Fruit fly (Drosophila melanogaster) whole organism, embryonic: ENCODE data around the gene Cyp4ac1.

Experiments
- CG1024 ChIP-seq: fragments of 200-800 bp; sonication (Bioruptor generic); IDR thresholded peaks from 2 replicates; pipeline ENCODE4 v1.3.6; 2022; ENCODE audit warnings: missing biosample characterization, missing genetic modification characterization
- CG10274 ChIP-seq: fragments of 200-800 bp; sonication (Bioruptor generic); optimal IDR thresholded peaks from 3 replicates; lab custom pipeline; 2017; ENCODE audit warnings: missing biosample characterization, mild to moderate bottlenecking, missing genetic modification characterization
- CG11695 ChIP-seq: fragments of 200-800 bp; sonication (Bioruptor generic); IDR thresholded peaks from 3 replicates; pipeline ENCODE4 v1.3.6; 2022; ENCODE audit warnings: missing biosample characterization, missing genetic modification characterization
- CG13287 ChIP-seq: fragments of 200-800 bp; sonication (Bioruptor generic); IDR thresholded peaks from 2 replicates; pipeline ENCODE4 v1.3.6; 2022; ENCODE audit warnings: missing biosample characterization, missing genetic modification characterization; ENCODE audit not compliant: partially characterized antibody
- CG15073 ChIP-seq: fragments of 200-800 bp; sonication (Bioruptor generic); optimal IDR thresholded peaks from 2 replicates; lab custom pipeline; 2016; ENCODE audit warnings: missing biosample characterization, missing genetic modification characterization
- CG1792 ChIP-seq: fragments of 200-800 bp; sonication (Bioruptor generic); optimal IDR thresholded peaks from 2 replicates; lab custom pipeline; 2016; ENCODE audit warnings: missing biosample characterization, missing genetic modification characterization
- CG18262 ChIP-seq: fragments of 200-800 bp; optimal IDR thresholded peaks from 3 replicates; lab custom pipeline; 2019; ENCODE audit warnings: missing biosample characterization, mild to moderate bottlenecking, missing genetic modification characterization, moderate library complexity
- CG1832 ChIP-seq: fragments of 200-800 bp; sonication (Bioruptor generic); optimal IDR thresholded peaks from 2 replicates; lab custom pipeline; 2017; ENCODE audit warnings: missing biosample characterization, mild to moderate bottlenecking, missing genetic modification characterization, inconsistent platforms
- CG2199 ChIP-seq: fragments of 200-800 bp; sonication (Bioruptor generic); IDR thresholded peaks from 3 replicates; pipeline ENCODE4 v1.3.6; 2022; ENCODE audit warnings: missing biosample characterization, missing genetic modification characterization
- CG4360 ChIP-seq: fragments of 200-800 bp; sonication (Bioruptor generic); IDR thresholded peaks from 2 replicates; pipeline ENCODE4 v1.3.6; 2022; ENCODE audit warnings: missing biosample characterization, missing genetic modification characterization
- CG5953 ChIP-seq: fragments of 200-800 bp; sonication (Bioruptor generic); IDR thresholded peaks from 2 replicates; pipeline ENCODE4 v1.3.6; 2022; ENCODE audit warnings: missing biosample characterization, missing genetic modification characterization
- CG6175 ChIP-seq: fragments of 200-800 bp; sonication (Bioruptor generic); IDR thresholded peaks from 3 replicates; pipeline ENCODE4 v1.3.6; 2022; ENCODE audit warnings: missing biosample characterization, missing genetic modification characterization
- CG8388 ChIP-seq: fragments of 200-800 bp; sonication (Bioruptor generic); optimal IDR thresholded peaks from 2 replicates; lab custom pipeline; 2019; ENCODE audit warnings: missing biosample characterization, mild to moderate bottlenecking, missing genetic modification characterization, moderate library complexity
- CG8765 ChIP-seq: fragments of 200-800 bp; sonication (Bioruptor generic); IDR thresholded peaks from 2 replicates; pipeline ENCODE4 v1.3.6; 2022; ENCODE audit warnings: missing biosample characterization, missing genetic modification characterization
- CG8924 ChIP-seq: fragments of 200-800 bp; optimal IDR thresholded peaks from 3 replicates; lab custom pipeline; 2019; ENCODE audit warnings: missing biosample characterization, mild to moderate bottlenecking, missing genetic modification characterization, moderate library complexity
- CG9727 ChIP-seq: fragments of 200-800 bp; sonication (Bioruptor generic); optimal IDR thresholded peaks from 3 replicates; lab custom pipeline; 2017; ENCODE audit warnings: missing biosample characterization, mild to moderate bottlenecking, missing genetic modification characterization
- CTCF ChIP-seq: fragments of 200-800 bp; sonication (Bioruptor generic); optimal IDR thresholded peaks from 2 replicates; lab custom pipeline; 2017; ENCODE audit warnings: missing biosample characterization, mild to moderate bottlenecking, missing genetic modification characterization, moderate library complexity
- D ChIP-seq, 2 experiments: fragments of 200-800 bp in 1 of 2; fragments of >200 bp in 1 of 2; sonication (Bioruptor generic) in 1 of 2; optimal IDR thresholded peaks; 2 replicates in 1 of 2; 3 replicates in 1 of 2; lab custom pipeline; 2017; ENCODE audit warnings: mild to moderate bottlenecking in 1 of 2, missing biosample characterization in 1 of 2, missing genetic modification characterization in 1 of 2, missing genetic modification reagents in 1 of 2
- Deaf1 ChIP-seq: fragments of 200-800 bp; optimal IDR thresholded peaks from 3 replicates; lab custom pipeline; 2019; ENCODE audit warnings: missing biosample characterization, mild to moderate bottlenecking, missing genetic modification characterization, moderate library complexity
- ERR ChIP-seq: fragments of 200-800 bp; sonication (Bioruptor generic); optimal IDR thresholded peaks from 2 replicates; lab custom pipeline; 2016; ENCODE audit warnings: missing biosample characterization, missing genetic modification characterization
- Hey ChIP-seq: fragments of 200-800 bp; sonication (Bioruptor generic); optimal IDR thresholded peaks from 3 replicates; lab custom pipeline; 2018; ENCODE audit warnings: missing biosample characterization, mild to moderate bottlenecking, missing genetic modification characterization
- Hr78 ChIP-seq, 2 experiments: fragments of 200-800 bp in 1 of 2; fragments of >200 bp in 1 of 2; sonication (Bioruptor generic) in 1 of 2; optimal IDR thresholded peaks; 2 replicates each; lab custom pipeline; 2017 to 2019; ENCODE audit warnings: missing biosample characterization in 2 of 2, missing genetic modification characterization in 2 of 2, mild to moderate bottlenecking in 1 of 2, moderate library complexity in 1 of 2
- Jarid2 ChIP-seq: fragments of 200-800 bp; sonication (Bioruptor generic); optimal IDR thresholded peaks from 3 replicates; lab custom pipeline; 2017; ENCODE audit warnings: mild to moderate bottlenecking, missing biosample characterization, missing genetic modification reagents, missing genetic modification characterization
- MBD-R2 ChIP-seq: fragments of 200-800 bp; sonication (Bioruptor generic); IDR thresholded peaks from 2 replicates; pipeline ENCODE4 v1.3.6; 2022; ENCODE audit warnings: missing biosample characterization, missing genetic modification characterization
- Med ChIP-seq: fragments of 200-800 bp; sonication (Bioruptor generic); peaks from one replicate; lab custom pipeline; 2016; ENCODE audit warnings: missing biosample characterization, missing genetic modification characterization, mild to moderate bottlenecking, inconsistent platforms, moderate library complexity
- Pdp1 ChIP-seq, 2 experiments: fragments of 200-800 bp; sonication (Bioruptor generic); optimal IDR thresholded peaks; 3 replicates each; lab custom pipeline; 2016; ENCODE audit warnings: missing biosample characterization in 2 of 2, missing genetic modification characterization in 2 of 2, mild to moderate bottlenecking in 1 of 2, moderate library complexity in 1 of 2
- bcd ChIP-seq: fragments of 200-800 bp; sonication (Bioruptor generic); optimal IDR thresholded peaks from 2 replicates; lab custom pipeline; 2017; ENCODE audit warnings: missing biosample characterization, mild to moderate bottlenecking, missing genetic modification characterization
- chinmo ChIP-seq: fragments of 200-800 bp; sonication (Bioruptor generic); IDR thresholded peaks from 4 replicates; pipeline ENCODE4 v1.3.6; 2022; ENCODE audit warnings: missing biosample characterization, missing genetic modification characterization; ENCODE audit not compliant: partially characterized antibody
- ci ChIP-seq: fragments of 200-800 bp; sonication (Bioruptor generic); IDR thresholded peaks from 3 replicates; pipeline ENCODE4 v1.3.6; 2022; ENCODE audit warnings: missing biosample characterization, missing genetic modification characterization
- cwo ChIP-seq: fragments of 200-800 bp; sonication (Bioruptor generic); optimal IDR thresholded peaks from 3 replicates; lab custom pipeline; 2017; ENCODE audit warnings: missing biosample characterization, missing genetic modification characterization, mild to moderate bottlenecking, moderate library complexity, missing genetic modification reagents
- eve ChIP-seq, 2 experiments: fragments of >200 bp; optimal IDR thresholded peaks; 2 replicates each; lab custom pipeline; 2017; ENCODE audit warnings: missing biosample characterization in 2 of 2, missing genetic modification characterization in 2 of 2
- exex ChIP-seq: fragments of 200-800 bp; sonication (Bioruptor generic); optimal IDR thresholded peaks from 4 replicates; lab custom pipeline; 2018; ENCODE audit warnings: missing biosample characterization, mild to moderate bottlenecking, missing genetic modification characterization, moderate library complexity
- gcm ChIP-seq: fragments of 200-800 bp; sonication (Bioruptor generic); optimal IDR thresholded peaks from 2 replicates; lab custom pipeline; 2019; ENCODE audit warnings: missing biosample characterization, mild to moderate bottlenecking, missing genetic modification characterization, moderate library complexity
- hbn ChIP-seq: fragments of 200-800 bp; sonication (Bioruptor generic); IDR thresholded peaks from 2 replicates; pipeline ENCODE4 v1.3.6; 2022; ENCODE audit warnings: missing biosample characterization, missing genetic modification characterization; ENCODE audit not compliant: partially characterized antibody
- insv ChIP-seq, 2 experiments: fragments of 200-800 bp; sonication (Bioruptor generic); optimal IDR thresholded peaks; 3 replicates each; lab custom pipeline; 2016 to 2018; ENCODE audit warnings: missing biosample characterization in 2 of 2, missing genetic modification characterization in 2 of 2
- oc ChIP-seq: fragments of 200-800 bp; sonication (Bioruptor generic); optimal IDR thresholded peaks from 2 replicates; lab custom pipeline; 2018; ENCODE audit warnings: missing biosample characterization, mild to moderate bottlenecking, missing genetic modification characterization, moderate library complexity
- pan ChIP-seq, 4 experiments: fragments of >200 bp in 3 of 4; fragments of 200-800 bp in 1 of 4; sonication (Bioruptor generic) in 1 of 4; optimal IDR thresholded peaks in 3 of 4; IDR thresholded peaks in 1 of 4; 2 replicates each; pipeline versions ENCODE4 v1.3.6 to Lab custom; 2017 to 2022; ENCODE audit warnings: missing biosample characterization in 2 of 4, missing genetic modification characterization in 2 of 4, mixed read lengths in 1 of 4
- pros ChIP-seq: fragments of 200-800 bp; sonication (Bioruptor generic); optimal IDR thresholded peaks from 3 replicates; lab custom pipeline; 2019; ENCODE audit warnings: missing biosample characterization, mild to moderate bottlenecking, missing genetic modification characterization, moderate library complexity
- rib ChIP-seq: fragments of 200-800 bp; sonication (Bioruptor generic); IDR thresholded peaks from 2 replicates; pipeline ENCODE4 v1.3.6; 2022; ENCODE audit warnings: missing biosample characterization, missing genetic modification characterization
- seq ChIP-seq: fragments of 200-800 bp; sonication (Bioruptor generic); IDR thresholded peaks from 2 replicates; pipeline ENCODE4 v1.3.6; 2022; ENCODE audit warnings: missing biosample characterization, missing genetic modification characterization
- sob ChIP-seq: fragments of 200-800 bp; sonication (Bioruptor generic); IDR thresholded peaks from 2 replicates; pipeline ENCODE4 v1.3.6; 2022; ENCODE audit warnings: missing biosample characterization, missing genetic modification characterization
- sug ChIP-seq: fragments of 200-800 bp; optimal IDR thresholded peaks from 2 replicates; lab custom pipeline; 2019; ENCODE audit warnings: missing biosample characterization, mild to moderate bottlenecking, missing genetic modification characterization, moderate library complexity
- tup ChIP-seq: fragments of 200-800 bp; sonication (Bioruptor generic); optimal IDR thresholded peaks from 2 replicates; lab custom pipeline; 2016; ENCODE audit warnings: missing biosample characterization, mild to moderate bottlenecking, missing genetic modification characterization, moderate library complexity
- zen2 ChIP-seq: fragments of 200-800 bp; sonication (Bioruptor generic); IDR thresholded peaks from 3 replicates; pipeline ENCODE4 v1.3.6; 2022; ENCODE audit warnings: missing biosample characterization, missing genetic modification characterization; ENCODE audit not compliant: partially characterized antibody

The Cyp4ac1 gene

DNA sequence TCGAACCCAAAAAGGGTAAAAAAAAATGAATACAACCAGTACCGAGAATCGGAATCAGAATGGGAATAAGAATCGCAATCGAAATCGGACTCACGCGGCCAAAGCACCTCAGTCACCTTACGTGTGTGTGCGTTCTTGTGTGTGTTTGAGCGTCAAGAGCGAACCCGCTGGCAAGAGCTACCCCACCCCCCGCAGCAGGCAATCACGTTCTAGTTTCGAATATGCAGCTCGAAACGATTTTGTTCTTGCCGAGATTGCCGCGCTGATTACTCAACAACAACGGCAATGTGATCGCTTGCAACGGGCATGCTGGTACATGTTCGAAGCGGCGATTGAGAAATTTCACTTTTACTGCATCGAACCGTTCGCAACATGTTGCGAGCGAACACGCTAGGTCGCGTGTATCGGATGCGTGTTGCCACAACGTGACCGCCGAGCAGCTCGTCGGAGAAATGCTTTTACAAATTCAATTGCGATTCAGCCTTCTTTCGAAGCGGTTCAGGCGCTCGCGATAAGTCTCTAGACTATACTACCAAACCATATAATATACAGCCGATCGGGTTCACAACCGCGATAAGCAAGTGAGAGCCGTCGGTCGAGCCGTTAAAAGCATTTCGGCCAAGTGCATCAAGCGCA, 41.6 kb downstream of the Cyp4ac1 start (continued):
- TF ChIP-seq D (optimal IDR thresholded peaks at IDR 0.05; lab: Kevin White, UChicago) (no peak), D (GFP tag; optimal IDR thresholded peaks at IDR 0.05; lab: Kevin White, UChicago) (no peak), ERR (peak; percentile 10), chinmo (GFP tag; lab: Robert Waterston, UW) (peak; percentile 90), CG6175 (GFP tag; lab: Robert Waterston, UW) (0 out of 3 replicates have a peak, but pooled peaks have one; percentile 33), oc (tag; lab: Kevin White, UChicago) (peak; percentile 18), Hr78 (GFP tag; optimal IDR thresholded peaks at IDR 0.05; lab: Kevin White, UChicago) (peak in 1 of 2 experiments; percentile 65), gcm (GFP tag; lab: Kevin White, UChicago) (peak; percentile 23), exex (tag; lab: Kevin White, UChicago) (peak; percentile 18), sug (tag; lab: Kevin White, UChicago) (peak; percentile 61), CG1024 (GFP tag; lab: Robert Waterston, UW) (peak; percentile 20; the same call in 1 of the 2 replicates), CG4360 (peak; percentile 29; the same call in 1 of the 2 replicates), CG2199 (GFP tag; lab: Robert Waterston, UW) (peak; percentile 35; the same call in 1 of the 3 replicates), Pdp1 (GFP tag; optimal IDR thresholded peaks at IDR 0.05; lab: Kevin White, UChicago) (peak in 1 of 2 experiments; percentile 94), Jarid2 (GFP tag; lab: Kevin White, UChicago) (peak; percentile 58)
- TF ChIP-seq, all 482 proteins: peak for 48

dm6 chr2L:5306373-5306997, 42.7 kb downstream of the Cyp4ac1 start:
- no peak for TF ChIP-seq CG18262 (tag; lab: Kevin White, UChicago)
- peak; percentile 40; the same call in 1 of the 2 replicates for TF ChIP-seq seq (GFP tag; lab: Robert Waterston, UW)
- no peak for TF ChIP-seq CG9727 (GFP tag; lab: Kevin White, UChicago)
- TF ChIP-seq hbn (GFP tag; lab: Robert Waterston, UW), result no peak
- TF ChIP-seq bcd (GFP tag; lab: Kevin White, UChicago), result peak; percentile 9
- TF ChIP-seq pan (optimal IDR thresholded peaks at IDR 0.05; lab: Kevin White, UChicago), result no peak
- peak in 1 of 2 experiments; percentile 15 for TF ChIP-seq pan (GFP tag; optimal IDR thresholded peaks at IDR 0.05 in 1 of 2, IDR thresholded peaks at IDR 0.05 in 1 of 2)
- peak; percentile 9; the same call in 1 of the 2 replicates for TF ChIP-seq CG13287 (GFP tag; lab: Robert Waterston, UW)
- TF ChIP-seq CG2199 (GFP tag; lab: Robert Waterston, UW), result 0 out of 3 replicates have a peak, but pooled peaks have one; percentile 48
- TF ChIP-seq cwo (GFP tag; lab: Kevin White, UChicago), result peak; percentile 15
- peak; percentile 88; the same call in 3 of the 4 replicates for TF ChIP-seq chinmo (GFP tag; lab: Robert Waterston, UW)
- no peak for TF ChIP-seq CG10274 (GFP tag; lab: Kevin White, UChicago)
- no peak for TF ChIP-seq CG8765 (GFP tag; lab: Robert Waterston, UW)
- peak; percentile 77 for TF ChIP-seq pros (GFP tag; lab: Kevin White, UChicago)
- peak; percentile 77; the same call in 1 of the 2 replicates for TF ChIP-seq rib (GFP tag; lab: Robert Waterston, UW)
- peak; percentile 31; the same call in 1 of the 3 replicates for TF ChIP-seq zen2 (GFP tag; lab: Robert Waterston, UW)
- no peak for TF ChIP-seq CG1792 (GFP tag; lab: Kevin White, UChicago)
- peak; percentile 31; the same call in 1 of the 2 replicates for TF ChIP-seq sob (GFP tag; lab: Robert Waterston, UW)
- peak; percentile 68 for TF ChIP-seq Med (GFP tag; lab: Kevin White, UChicago)
- TF ChIP-seq CG5953 (GFP tag; lab: Robert Waterston, UW), result no peak
- TF ChIP-seq Hr78 (GFP tag; optimal IDR thresholded peaks at IDR 0.05; lab: Kevin White, UChicago), result peak in 1 of 2 experiments; percentile 10
- TF ChIP-seq CG8388, result no peak
- no peak for TF ChIP-seq insv (GFP tag; optimal IDR thresholded peaks at IDR 0.05; lab: Kevin White, UChicago)
- peak; percentile 39; the same call in 1 of the 3 replicates for TF ChIP-seq ci (GFP tag; lab: Robert Waterston, UW)
- TF ChIP-seq CG6175 (GFP tag; lab: Robert Waterston, UW), result no peak
- TF ChIP-seq CG1832, result peak; percentile 40
- no peak for TF ChIP-seq CG11695 (GFP tag; lab: Robert Waterston, UW)
- peak; percentile 97 for TF ChIP-seq Hey (tag; lab: Kevin White, UChicago)
- peak; percentile 53 for TF ChIP-seq Deaf1
- TF ChIP-seq CG15073, result no peak
- TF ChIP-seq CG8924 (tag; lab: Kevin White, UChicago), result peak; percentile 17
- 0 out of 2 replicates have a peak, but pooled peaks have one; percentile 23 for TF ChIP-seq MBD-R2 (GFP tag; lab: Robert Waterston, UW)
- peak; percentile 23 for TF ChIP-seq CTCF
- TF ChIP-seq tup (GFP tag; lab: Kevin White, UChicago), result no peak
- TF ChIP-seq eve (GFP tag; optimal IDR thresholded peaks at IDR 0.05; lab: Kevin White, UChicago), result no peak
